Fruit fly (Drosophila melanogaster): Measurements from ENCODE around the gene Tim9a.

- TF ChIP-seq Hr78 (GFP tag; optimal IDR thresholded peaks at IDR 0.05) (no peak), rgr (GFP tag; optimal IDR thresholded peaks at IDR 0.05) (no peak), OdsH (GFP tag; optimal IDR thresholded peaks at IDR 0.05) (no peak), pan (optimal IDR thresholded peaks at IDR 0.05) (no peak), jim (GFP tag; optimal IDR thresholded peaks at IDR 0.05) (no peak), h (GFP tag; optimal IDR thresholded peaks at IDR 0.05) (no peak), GATAd (GFP tag; optimal IDR thresholded peaks at IDR 0.05) (no peak), Vsx2 (GFP tag; optimal IDR thresholded peaks at IDR 0.05; ENCODE audit: partially characterized antibody) (no peak), Mio (GFP tag; optimal IDR thresholded peaks at IDR 0.05) (no peak), Hr83 (GFP tag; optimal IDR thresholded peaks at IDR 0.05; ENCODE audit: poor library complexity, severe bottlenecking) (peak; percentile 55)
Observed at dm6 chrX:13412941-13413613, 28.1 kb downstream of the Tim9a start, which contains the start of the genes CG1998 and Set2.

Data from whole organism, wandering third instar larva.